Fruit fly (Drosophila melanogaster) whole organism, wandering third instar larva: ENCODE results near the gene Arp1.

ENCODE experiments used
- Abd-B ChIP-seq: fragments of >200 bp; optimal IDR thresholded peaks from 2 replicates; lab custom pipeline; 2017; ENCODE audit warnings: missing biosample characterization, missing genetic modification characterization
- CG9705 ChIP-seq: fragments of 200-800 bp; sonication (Bioruptor generic); optimal IDR thresholded peaks from 2 replicates; lab custom pipeline; 2018; ENCODE audit warnings: missing biosample characterization, mild to moderate bottlenecking, missing genetic modification characterization
- Dfd ChIP-seq: fragments of >200 bp; optimal IDR thresholded peaks from 2 replicates; lab custom pipeline; 2017; ENCODE audit warnings: missing biosample characterization, missing genetic modification characterization
- Dif ChIP-seq: fragments of 200-275, 200-300 bp; sonication (Bioruptor generic); optimal IDR thresholded peaks from 2 replicates; lab custom pipeline; 2018; ENCODE audit warnings: missing biosample characterization, missing genetic modification characterization; ENCODE audit not compliant: partially characterized antibody
- GATAd ChIP-seq: sonication (Bioruptor generic); optimal IDR thresholded peaks from 2 replicates; lab custom pipeline; 2016; ENCODE audit warnings: missing biosample characterization, missing genetic modification characterization
- HLH106 ChIP-seq: fragments of 200-800 bp; optimal IDR thresholded peaks from 3 replicates; lab custom pipeline; 2019; ENCODE audit warnings: missing biosample characterization, mild to moderate bottlenecking, missing genetic modification characterization, moderate library complexity
- Hnf4 ChIP-seq: fragments of 200-800 bp; sonication (Bioruptor generic); optimal IDR thresholded peaks from 2 replicates; lab custom pipeline; 2016; ENCODE audit warnings: missing biosample characterization, mild to moderate bottlenecking, missing genetic modification characterization
- Hr78 ChIP-seq: fragments of >200 bp; optimal IDR thresholded peaks from 2 replicates; lab custom pipeline; 2017; ENCODE audit warnings: missing biosample characterization, missing genetic modification characterization
- Mio ChIP-seq: sonication (Bioruptor generic); optimal IDR thresholded peaks from 2 replicates; lab custom pipeline; 2016; ENCODE audit warnings: missing biosample characterization, missing genetic modification characterization
- Myc ChIP-seq: fragments of >200 bp; optimal IDR thresholded peaks from 2 replicates; lab custom pipeline; 2017
- N ChIP-seq: fragments of >200 bp; optimal IDR thresholded peaks from 2 replicates; lab custom pipeline; 2018; ENCODE audit warnings: missing biosample characterization, missing external identifiers, missing genetic modification characterization
- OdsH ChIP-seq: fragments of 200-800 bp; sonication (Bioruptor generic); optimal IDR thresholded peaks from 2 replicates; lab custom pipeline; 2016; ENCODE audit warnings: missing biosample characterization, mild to moderate bottlenecking, missing genetic modification characterization
- Rel ChIP-seq, 2 experiments: fragments of 200-800 bp; sonication (Bioruptor generic) in 1 of 2; optimal IDR thresholded peaks; 2 replicates in 1 of 2; 3 replicates in 1 of 2; lab custom pipeline; 2016 to 2019; ENCODE audit warnings: mild to moderate bottlenecking in 2 of 2, missing biosample characterization in 2 of 2, missing genetic modification characterization in 2 of 2, moderate library complexity in 1 of 2
- Sp1 ChIP-seq: fragments of 200-800 bp; sonication (Bioruptor generic); optimal IDR thresholded peaks from 3 replicates; lab custom pipeline; 2019; ENCODE audit warnings: missing biosample characterization, mild to moderate bottlenecking, missing genetic modification characterization, moderate library complexity
- Vsx2 ChIP-seq: fragments of 200-300, 225-300 bp; sonication (Bioruptor generic); optimal IDR thresholded peaks from 2 replicates; lab custom pipeline; 2018; ENCODE audit warnings: missing biosample characterization, missing genetic modification characterization; ENCODE audit not compliant: partially characterized antibody
- br ChIP-seq: fragments of 200-800 bp; sonication (Bioruptor generic); optimal IDR thresholded peaks from 2 replicates; lab custom pipeline; 2016; ENCODE audit warnings: missing biosample characterization, missing genetic modification characterization
- brk ChIP-seq: fragments of 200-800 bp; sonication (Bioruptor generic); optimal IDR thresholded peaks from 2 replicates; lab custom pipeline; 2016; ENCODE audit warnings: missing biosample characterization, mild to moderate bottlenecking, missing genetic modification characterization
- dl ChIP-seq, 2 experiments: fragments of 175-275, 200-275 bp in 1 of 2; fragments of 200-275 bp in 1 of 2; sonication (Bioruptor generic); optimal IDR thresholded peaks; lab custom pipeline; 2018; ENCODE audit warnings: mild to moderate bottlenecking in 2 of 2, missing biosample characterization in 2 of 2, missing genetic modification characterization in 2 of 2, moderate library complexity in 2 of 2; ENCODE audit not compliant: partially characterized antibody in 2 of 2, insufficient read depth in 1 of 2
- dsf ChIP-seq: sonication (Bioruptor generic); optimal IDR thresholded peaks from 2 replicates; lab custom pipeline; 2016; ENCODE audit warnings: missing biosample characterization, missing genetic modification characterization, borderline replicate concordance
- ey ChIP-seq: fragments of 200-800 bp; sonication (Bioruptor generic); optimal IDR thresholded peaks from 2 replicates; lab custom pipeline; 2016; ENCODE audit warnings: missing biosample characterization, missing genetic modification characterization
- foxo ChIP-seq, 2 experiments: fragments of 200-800 bp; sonication (Bioruptor generic); optimal IDR thresholded peaks; 2 replicates in 1 of 2; 3 replicates in 1 of 2; lab custom pipeline; 2016 to 2017; ENCODE audit warnings: missing biosample characterization in 2 of 2, missing genetic modification characterization in 2 of 2
- fru ChIP-seq: fragments of 200-800 bp; sonication (Bioruptor generic); optimal IDR thresholded peaks from 3 replicates; lab custom pipeline; 2016; ENCODE audit warnings: missing biosample characterization, mild to moderate bottlenecking, missing genetic modification characterization
- h ChIP-seq: fragments of 200-800 bp; sonication (Bioruptor generic); optimal IDR thresholded peaks from 3 replicates; lab custom pipeline; 2016; ENCODE audit warnings: missing biosample characterization, mild to moderate bottlenecking, missing genetic modification characterization
- jim ChIP-seq: fragments of 175-275, 200-325 bp; sonication (Bioruptor generic); optimal IDR thresholded peaks from 2 replicates; lab custom pipeline; 2016; ENCODE audit warnings: missing biosample characterization, mild to moderate bottlenecking, missing genetic modification characterization
- lola ChIP-seq: fragments of >200 bp; optimal IDR thresholded peaks from 2 replicates; lab custom pipeline; 2017; ENCODE audit warnings: missing biosample characterization, missing genetic modification characterization
- psq ChIP-seq: fragments of 200-800 bp; sonication (Bioruptor generic); optimal IDR thresholded peaks from 3 replicates; lab custom pipeline; 2017; ENCODE audit warnings: missing biosample characterization, mild to moderate bottlenecking, missing genetic modification characterization, moderate library complexity
- rgr ChIP-seq: fragments of 200-800 bp; sonication (Bioruptor generic); optimal IDR thresholded peaks from 3 replicates; lab custom pipeline; 2016; ENCODE audit warnings: missing biosample characterization, mild to moderate bottlenecking, missing genetic modification characterization
- sage ChIP-seq: fragments of 200-800 bp; sonication (Bioruptor generic); optimal IDR thresholded peaks from 2 replicates; lab custom pipeline; 2016; ENCODE audit warnings: missing biosample characterization, mild to moderate bottlenecking, missing genetic modification characterization
- sv ChIP-seq: fragments of 200-800 bp; sonication (Bioruptor generic); optimal IDR thresholded peaks from 3 replicates; lab custom pipeline; 2016; ENCODE audit warnings: missing biosample characterization, missing genetic modification characterization
- usp ChIP-seq: fragments of >200 bp; optimal IDR thresholded peaks from 2 replicates; lab custom pipeline; 2017; ENCODE audit warnings: missing biosample characterization, missing genetic modification characterization
- woc ChIP-seq: sonication (Bioruptor generic); optimal IDR thresholded peaks from 2 replicates; lab custom pipeline; 2016; ENCODE audit warnings: missing biosample characterization, mild to moderate bottlenecking, missing genetic modification characterization

The Arp1 gene

DNA sequence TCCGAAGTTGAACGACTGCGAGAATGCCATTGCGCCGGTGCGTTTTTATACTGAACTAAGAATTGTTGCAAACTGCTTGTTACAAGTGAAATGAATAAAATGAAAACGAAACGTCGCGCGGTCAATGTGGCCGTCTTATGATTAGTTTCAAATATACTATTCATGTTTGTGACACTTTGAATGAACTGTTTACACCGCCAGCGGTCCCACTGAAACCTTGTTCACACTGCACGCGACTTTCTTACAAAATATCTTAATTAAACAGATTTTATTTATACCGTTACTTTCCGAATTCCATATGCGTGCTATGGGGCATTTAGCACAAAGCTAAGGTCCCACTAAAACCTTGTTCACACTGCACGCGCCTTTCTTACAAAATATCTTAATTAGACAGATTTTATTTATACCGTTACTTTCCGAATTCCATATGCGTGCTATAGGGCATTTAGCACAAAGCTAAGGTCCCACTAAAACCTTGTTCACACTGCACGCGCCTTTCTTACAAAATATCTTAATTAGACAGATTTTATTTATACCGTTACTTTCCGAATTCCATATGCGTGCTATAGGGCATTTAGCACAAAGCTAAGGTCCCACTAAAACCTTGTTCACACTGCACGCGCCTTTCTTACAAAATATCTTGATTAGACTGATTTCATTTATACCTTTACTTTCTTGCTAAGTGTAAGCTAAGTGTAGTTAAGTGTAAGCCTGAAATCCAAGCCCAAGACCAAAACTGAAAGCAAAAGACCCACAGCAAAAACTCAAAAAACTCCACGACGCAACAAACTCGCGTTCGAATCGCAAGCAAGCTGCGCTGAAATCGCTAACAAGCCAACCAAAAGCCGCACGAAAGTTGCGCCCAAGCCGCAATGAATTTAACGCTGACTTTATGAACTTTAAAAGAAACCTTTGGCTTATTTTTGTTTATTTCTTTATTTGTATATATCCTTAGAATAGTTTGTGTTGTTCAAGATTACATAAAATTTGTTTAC, 20.9 kb downstream of the Arp1 start, which contains the start of gene PolQ:
Gene PolQ, minus strand, starts transcription at position 122 of the 995 bp plus-strand sequence.
- TF ChIP-seq Hr78 (peak; percentile 68), N (peak; percentile 96)

DNA sequence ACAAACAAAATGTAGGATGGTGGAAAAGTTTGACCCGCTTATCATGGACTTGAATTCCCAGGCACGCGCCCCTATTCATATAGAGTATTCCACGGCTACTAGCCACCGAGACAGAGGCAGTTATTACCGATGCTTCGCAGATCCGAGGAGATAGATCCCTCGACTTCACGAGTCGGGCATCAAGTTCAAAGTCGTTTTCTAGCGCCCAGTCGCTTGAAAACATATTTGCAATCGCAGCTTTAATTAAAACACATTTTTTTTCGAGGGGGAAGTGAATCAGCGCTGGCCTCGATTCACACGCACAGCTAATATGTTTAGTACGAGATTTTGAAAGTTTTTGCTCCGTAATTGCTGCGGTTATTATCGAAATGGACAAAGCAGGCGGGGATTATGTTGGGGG, 23.7 kb downstream of the Arp1 start:
- TF ChIP-seq lola (GFP tag; lab: Kevin White, UChicago), result no peak
- no peak for TF ChIP-seq Abd-B (GFP tag; lab: Kevin White, UChicago)
- no peak for TF ChIP-seq woc (GFP tag; lab: Kevin White, UChicago)
- no peak for TF ChIP-seq br (GFP tag; lab: Kevin White, UChicago)
- TF ChIP-seq Dif, result no peak
- no peak for TF ChIP-seq HLH106
- no peak for TF ChIP-seq CG9705 (GFP tag; lab: Kevin White, UChicago)

DNA sequence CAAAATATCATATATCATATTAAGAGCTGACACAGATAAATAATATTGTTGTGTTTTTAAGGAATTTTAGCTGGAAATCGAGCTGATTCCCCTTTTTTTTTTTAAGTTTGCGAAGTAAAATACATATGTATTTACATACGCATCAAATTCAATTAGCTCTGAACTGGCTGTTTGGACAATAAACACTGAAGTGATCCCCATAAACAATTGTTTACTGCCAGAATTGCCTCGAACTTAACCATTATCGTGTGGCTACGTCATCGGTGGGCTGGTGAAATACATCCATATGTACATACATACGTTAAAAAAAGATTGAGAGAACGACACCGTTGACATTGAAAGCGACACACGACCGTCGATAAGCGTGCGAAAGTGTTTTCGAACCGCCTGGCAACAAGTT, 24.7 kb downstream of the Arp1 start:
- no peak for TF ChIP-seq Myc (lab: Kevin White, UChicago)
- no peak for TF ChIP-seq jim (GFP tag; lab: Kevin White, UChicago)
- no peak for TF ChIP-seq Rel (GFP tag; optimal IDR thresholded peaks at IDR 0.05; lab: Kevin White, UChicago)
- peak; percentile 70 for TF ChIP-seq Rel (tag; optimal IDR thresholded peaks at IDR 0.05; lab: Kevin White, UChicago)
- no peak for TF ChIP-seq OdsH
- no peak for TF ChIP-seq brk (GFP tag; lab: Kevin White, UChicago)
- peak; percentile 57 for TF ChIP-seq Sp1 (GFP tag; lab: Kevin White, UChicago)
- TF ChIP-seq, all 38 proteins: peak for 2

DNA sequence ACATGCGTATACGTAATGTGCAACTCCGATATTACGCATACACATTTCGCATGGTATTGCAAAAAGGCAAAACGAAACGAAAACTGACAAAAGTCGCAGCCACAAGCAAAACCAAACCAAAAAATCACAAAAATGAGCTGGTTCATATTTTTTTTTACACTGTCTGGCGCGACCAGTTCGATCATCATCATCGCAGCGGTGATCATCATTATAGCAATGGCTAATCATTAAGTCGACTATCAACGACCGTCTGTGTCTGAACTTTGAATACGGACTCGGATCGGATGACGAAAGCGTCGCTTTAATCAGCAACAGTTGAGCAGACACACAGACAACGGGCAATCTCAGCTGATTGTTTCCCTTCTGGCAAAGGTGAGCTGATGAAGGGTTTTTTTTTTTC, 25.4 kb downstream of the Arp1 start:
- TF ChIP-seq Myc (lab: Kevin White, UChicago) (no peak), Rel (GFP tag; optimal IDR thresholded peaks at IDR 0.05; lab: Kevin White, UChicago) (no peak), Rel (tag; optimal IDR thresholded peaks at IDR 0.05; lab: Kevin White, UChicago) (no peak), Hnf4 (GFP tag; lab: Kevin White, UChicago) (no peak), Sp1 (GFP tag; lab: Kevin White, UChicago) (no peak), dl (GFP tag; optimal IDR thresholded peaks at IDR 0.05; lab: Kevin White, UChicago; ENCODE audit: insufficient read depth in 1 of 2, partially characterized antibody in 2 of 2) (no peak), sv (GFP tag; lab: Kevin White, UChicago) (no peak), woc (GFP tag; lab: Kevin White, UChicago) (no peak), CG9705 (GFP tag; lab: Kevin White, UChicago) (no peak), ey (GFP tag; lab: Kevin White, UChicago) (no peak), Dfd (GFP tag; lab: Kevin White, UChicago) (no peak), rgr (GFP tag; lab: Kevin White, UChicago) (no peak), Mio (GFP tag; lab: Kevin White, UChicago) (no peak), psq (GFP tag; lab: Kevin White, UChicago) (no peak), brk (GFP tag; lab: Kevin White, UChicago) (no peak), HLH106 (no peak)

DNA sequence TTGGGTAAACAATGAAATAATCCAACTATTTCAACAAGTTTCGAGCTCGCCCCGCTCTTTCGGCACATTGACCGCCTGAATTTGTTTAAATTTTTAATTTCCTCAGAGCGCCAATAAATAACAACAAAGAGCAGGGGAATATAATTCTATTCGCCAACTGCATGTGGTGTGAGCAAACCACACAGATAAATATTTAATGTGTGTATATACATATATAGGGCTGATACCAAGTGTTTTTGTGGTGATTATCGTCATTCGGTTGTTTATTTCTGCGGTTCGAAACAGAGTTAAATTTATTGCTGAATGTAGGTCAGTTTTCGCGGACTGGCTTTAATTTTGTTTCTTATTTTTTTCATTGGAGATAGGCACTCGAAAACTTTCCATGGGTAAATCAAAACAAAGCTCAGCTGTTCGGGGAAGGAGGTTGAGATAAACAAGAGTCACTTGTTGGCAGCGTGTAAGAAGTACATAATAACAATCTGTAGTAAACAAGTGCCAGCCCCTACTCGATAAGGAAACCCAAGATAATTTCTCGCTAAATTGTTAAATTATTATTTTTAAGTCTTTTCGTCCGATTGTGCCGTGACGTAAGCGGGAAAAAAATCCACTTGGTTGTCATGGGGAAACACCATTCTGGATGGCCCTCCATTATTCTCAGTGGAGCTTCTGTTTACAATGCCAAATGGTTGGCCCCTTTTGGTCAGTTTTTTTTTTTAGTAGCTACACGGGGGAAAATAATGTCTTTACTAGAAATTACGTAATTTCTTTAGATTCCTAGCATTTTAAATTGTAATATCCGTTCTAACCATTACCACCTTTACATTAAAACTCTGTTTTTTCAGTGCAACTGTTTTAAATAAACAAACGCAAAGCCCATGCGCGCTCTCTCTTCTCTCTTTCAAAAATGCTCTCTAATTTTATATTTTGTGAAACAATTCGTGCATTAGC, 26.3 kb downstream of the Arp1 start:
- TF ChIP-seq woc (GFP tag; lab: Kevin White, UChicago), result peak; percentile 11
- no peak for TF ChIP-seq Hnf4 (GFP tag; lab: Kevin White, UChicago)
- peak; percentile 61 for TF ChIP-seq fru
- TF ChIP-seq Vsx2 (GFP tag; lab: Kevin White, UChicago), result peak; percentile 39
- no peak for TF ChIP-seq usp (GFP tag; lab: Kevin White, UChicago)
- peak; percentile 45 for TF ChIP-seq h (GFP tag; lab: Kevin White, UChicago)
- TF ChIP-seq Hr78, result no peak
- no peak for TF ChIP-seq psq (GFP tag; lab: Kevin White, UChicago)
- TF ChIP-seq Sp1 (GFP tag; lab: Kevin White, UChicago), result peak; percentile 26
- TF ChIP-seq dsf (GFP tag; lab: Kevin White, UChicago), result no peak
- peak; percentile 45 for TF ChIP-seq rgr (GFP tag; lab: Kevin White, UChicago)
- TF ChIP-seq Rel (GFP tag; optimal IDR thresholded peaks at IDR 0.05; lab: Kevin White, UChicago), result peak; percentile 13
- TF ChIP-seq Rel (tag; optimal IDR thresholded peaks at IDR 0.05; lab: Kevin White, UChicago), result peak; percentile 29
- no peak for TF ChIP-seq sage (GFP tag; lab: Kevin White, UChicago)
- no peak for TF ChIP-seq dl (GFP tag; optimal IDR thresholded peaks at IDR 0.05; lab: Kevin White, UChicago; ENCODE audit: insufficient read depth in 1 of 2, partially characterized antibody in 2 of 2)
- peak in 1 of 2 experiments; percentile 65 for TF ChIP-seq foxo (GFP tag; optimal IDR thresholded peaks at IDR 0.05; lab: Kevin White, UChicago)
- peak; percentile 29 for TF ChIP-seq ey (GFP tag; lab: Kevin White, UChicago)
- TF ChIP-seq lola (GFP tag; lab: Kevin White, UChicago), result no peak
- TF ChIP-seq OdsH, result peak; percentile 59
- no peak for TF ChIP-seq GATAd (GFP tag; lab: Kevin White, UChicago)
- peak; percentile 28 for TF ChIP-seq br (GFP tag; lab: Kevin White, UChicago)
